Fruit fly (Drosophila melanogaster) whole organism, wandering third instar larva: ENCODE results near the gene sit.

Experiments
- Abd-B ChIP-seq: fragments of >200 bp; optimal IDR thresholded peaks from 2 replicates; lab custom pipeline; 2017; ENCODE audit warnings: missing biosample characterization, missing genetic modification characterization
- HLH106 ChIP-seq: fragments of 200-800 bp; optimal IDR thresholded peaks from 3 replicates; lab custom pipeline; 2019; ENCODE audit warnings: missing biosample characterization, mild to moderate bottlenecking, missing genetic modification characterization, moderate library complexity
- Hr78 ChIP-seq: fragments of >200 bp; optimal IDR thresholded peaks from 2 replicates; lab custom pipeline; 2017; ENCODE audit warnings: missing biosample characterization, missing genetic modification characterization
- dl ChIP-seq, 2 experiments: fragments of 175-275, 200-275 bp in 1 of 2; fragments of 200-275 bp in 1 of 2; sonication (Bioruptor generic); optimal IDR thresholded peaks; lab custom pipeline; 2018; ENCODE audit warnings: mild to moderate bottlenecking in 2 of 2, missing biosample characterization in 2 of 2, missing genetic modification characterization in 2 of 2, moderate library complexity in 2 of 2; ENCODE audit not compliant: partially characterized antibody in 2 of 2, insufficient read depth in 1 of 2
- fru ChIP-seq: fragments of 200-800 bp; sonication (Bioruptor generic); optimal IDR thresholded peaks from 3 replicates; lab custom pipeline; 2016; ENCODE audit warnings: missing biosample characterization, mild to moderate bottlenecking, missing genetic modification characterization
- h ChIP-seq: fragments of 200-800 bp; sonication (Bioruptor generic); optimal IDR thresholded peaks from 3 replicates; lab custom pipeline; 2016; ENCODE audit warnings: missing biosample characterization, mild to moderate bottlenecking, missing genetic modification characterization
- psq ChIP-seq: fragments of 200-800 bp; sonication (Bioruptor generic); optimal IDR thresholded peaks from 3 replicates; lab custom pipeline; 2017; ENCODE audit warnings: missing biosample characterization, mild to moderate bottlenecking, missing genetic modification characterization, moderate library complexity

- no peak for TF ChIP-seq Hr78 (GFP tag; lab: Kevin White, UChicago)
- no peak for TF ChIP-seq dl (GFP tag; optimal IDR thresholded peaks at IDR 0.05; lab: Kevin White, UChicago; ENCODE audit: insufficient read depth in 1 of 2, partially characterized antibody in 2 of 2)
- TF ChIP-seq h (GFP tag; lab: Kevin White, UChicago), result no peak
- no peak for TF ChIP-seq HLH106 (tag; lab: Kevin White, UChicago)
- no peak for TF ChIP-seq psq (GFP tag; lab: Kevin White, UChicago)
- no peak for TF ChIP-seq fru (GFP tag; lab: Kevin White, UChicago)
- TF ChIP-seq Abd-B (GFP tag; lab: Kevin White, UChicago), result no peak
Observed at dm6 chr3R:22576096-22576697, 13.8 kb upstream of the sit start.
